Fruit fly (Drosophila melanogaster) whole organism, embryonic: Measurements from ENCODE around the gene ttm3.

Experiments
- CG15696 ChIP-seq: fragments of 200-800 bp; sonication (Bioruptor generic); optimal IDR thresholded peaks from 2 replicates; lab custom pipeline; 2019; ENCODE audit warnings: missing biosample characterization, mild to moderate bottlenecking, missing genetic modification characterization, moderate library complexity
- CG18619 ChIP-seq: fragments of 200-800 bp; sonication (Bioruptor generic); optimal IDR thresholded peaks from 3 replicates; lab custom pipeline; 2017; ENCODE audit warnings: missing biosample characterization, mild to moderate bottlenecking, missing genetic modification characterization
- CG2889 ChIP-seq: fragments of 200-800 bp; sonication (Bioruptor generic); IDR thresholded peaks from 3 replicates; pipeline ENCODE4 v1.3.6; 2022; ENCODE audit warnings: missing biosample characterization, missing genetic modification characterization
- CG9876 ChIP-seq: fragments of 200-800 bp; sonication (Bioruptor generic); optimal IDR thresholded peaks from 2 replicates; lab custom pipeline; 2016; ENCODE audit warnings: missing biosample characterization, missing genetic modification characterization
- CTCF ChIP-seq: fragments of 200-800 bp; sonication (Bioruptor generic); optimal IDR thresholded peaks from 2 replicates; lab custom pipeline; 2017; ENCODE audit warnings: missing biosample characterization, mild to moderate bottlenecking, missing genetic modification characterization, moderate library complexity
- Drgx ChIP-seq: fragments of 200-800 bp; sonication (Bioruptor generic); IDR thresholded peaks from 2 replicates; pipeline ENCODE4 v1.3.6; 2022; ENCODE audit warnings: missing biosample characterization, missing genetic modification characterization
- Gsc ChIP-seq: fragments of 200-800 bp; sonication (Bioruptor generic); IDR thresholded peaks from 2 replicates; pipeline ENCODE4 v1.3.6; 2022; ENCODE audit warnings: missing biosample characterization, missing genetic modification characterization
- HLHmδ ChIP-seq: fragments of 200-800 bp; sonication (Bioruptor generic); optimal IDR thresholded peaks from 2 replicates; lab custom pipeline; 2018; ENCODE audit warnings: missing biosample characterization, mild to moderate bottlenecking, missing genetic modification characterization, moderate library complexity
- HmgZ ChIP-seq: fragments of 200-800 bp; sonication (Bioruptor generic); optimal IDR thresholded peaks from 2 replicates; lab custom pipeline; 2018; ENCODE audit warnings: missing biosample characterization, mild to moderate bottlenecking, missing genetic modification characterization
- MTF-1 ChIP-seq: fragments of 200-800 bp; sonication (Bioruptor generic); optimal IDR thresholded peaks from 2 replicates; lab custom pipeline; 2018; ENCODE audit warnings: missing biosample characterization, mild to moderate bottlenecking, missing genetic modification characterization, borderline replicate concordance
- Xrp1 ChIP-seq: fragments of 200-800 bp; sonication (Bioruptor generic); IDR thresholded peaks from 2 replicates; pipeline ENCODE4 v1.3.6; 2022; ENCODE audit warnings: missing biosample characterization, missing genetic modification characterization
- amos ChIP-seq: fragments of 200-800 bp; sonication (Bioruptor generic); IDR thresholded peaks from 2 replicates; pipeline ENCODE4 v1.3.6; 2022; ENCODE audit warnings: missing biosample characterization, missing genetic modification characterization; ENCODE audit not compliant: partially characterized antibody
- aop ChIP-seq: fragments of 200-800 bp; sonication (Bioruptor generic); IDR thresholded peaks from 2 replicates; pipeline ENCODE4 v1.3.6; 2022; ENCODE audit warnings: missing biosample characterization, missing genetic modification characterization
- cg ChIP-seq: fragments of 200-800 bp; sonication (Bioruptor generic); optimal IDR thresholded peaks from 3 replicates; lab custom pipeline; 2019; ENCODE audit warnings: missing biosample characterization, mild to moderate bottlenecking, missing genetic modification characterization, moderate library complexity

DNA sequence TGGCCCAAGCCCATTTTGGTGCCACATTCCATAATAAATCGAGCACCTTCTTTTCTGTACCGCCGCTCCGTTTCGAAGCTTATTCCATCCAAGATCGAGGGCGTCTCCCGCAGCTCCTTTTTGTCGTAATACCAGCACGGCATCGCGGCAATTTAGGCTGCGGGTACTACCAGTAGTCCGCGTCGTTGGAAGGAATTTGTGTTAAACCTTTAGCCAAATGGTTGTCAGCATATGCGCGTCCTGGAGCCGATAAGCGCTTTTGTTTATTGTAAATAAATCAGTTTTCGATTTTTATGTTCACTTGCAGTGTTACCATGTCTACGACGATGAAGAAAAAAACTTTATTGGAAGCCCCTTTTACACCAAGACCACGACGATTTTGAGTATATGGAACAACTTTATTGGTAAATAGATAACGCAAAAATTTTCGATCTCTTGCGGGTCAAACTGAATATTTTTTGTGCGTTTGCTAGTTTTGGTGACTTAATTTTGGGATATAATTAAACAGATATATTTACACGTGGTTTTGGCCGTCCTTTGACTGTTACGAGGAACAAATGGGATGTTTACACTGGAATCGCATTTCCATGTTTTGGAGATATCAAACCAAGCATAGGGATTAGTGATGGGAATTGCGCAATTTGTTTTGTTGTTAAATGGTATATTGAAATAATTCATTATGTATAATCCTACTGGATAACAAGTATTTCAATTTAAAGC lies 50.3 kb downstream of the ttm3 start, which contains the start of gene CycK:
- TF ChIP-seq CG9876 (GFP tag; lab: Kevin White, UChicago) (no peak), HmgZ (peak; percentile 42), CG15696 (no peak), CTCF (GFP tag; lab: Kevin White, UChicago) (no peak), aop (GFP tag; lab: Robert Waterston, UW) (no peak), amos (GFP tag; lab: Robert Waterston, UW) (no peak), HLHmδ (GFP tag; lab: Kevin White, UChicago) (no peak), cg (GFP tag; lab: Kevin White, UChicago) (no peak), CG18619 (GFP tag; lab: Kevin White, UChicago) (no peak), MTF-1 (no peak), Xrp1 (GFP tag; lab: Robert Waterston, UW) (0 out of 2 replicates have a peak, but pooled peaks have one; percentile 19), Drgx (GFP tag; lab: Robert Waterston, UW) (no peak), CG2889 (no peak), Gsc (GFP tag; lab: Robert Waterston, UW) (no peak)
